Fruit fly (Drosophila melanogaster): Measurements from ENCODE around the gene CG5191.
A peak's percentile ranks its signal among the peaks of the same experiment; 100 is the strongest.

dm6 chr3R:20592517-20593462 is 32.1 kb downstream of the CG5191 start, which contains the start of the genes Pus1 and bon:
- TF ChIP-seq CG7101 (tag; optimal IDR thresholded peaks at IDR 0.05) (peak; percentile 4), toe (GFP tag; optimal IDR thresholded peaks at IDR 0.05) (no peak), CG33017 (tag; optimal IDR thresholded peaks at IDR 0.05) (no peak)

Data from whole organism, adult.